Worm (Caenorhabditis elegans) whole organism, L1 larva: Measurements from ENCODE around the gene C35A5.6.

Source experiments
- F16B12.6 ChIP-seq: fragments of 150-350 bp; optimal IDR thresholded peaks from 2 replicates; lab custom pipeline; 2014; ENCODE audit warnings: missing biosample characterization, missing genetic modification characterization
- Y116A8C.19 ChIP-seq: sonication (generic microtip); optimal IDR thresholded peaks from 2 replicates; lab custom pipeline; 2016; ENCODE audit warnings: missing compliant biosample characterization, missing genetic modification characterization, borderline replicate concordance
- aha-1 ChIP-seq: fragments of 150-350 bp; optimal IDR thresholded peaks from 2 replicates; lab custom pipeline; 2014; ENCODE audit warnings: missing biosample characterization, missing genetic modification characterization
- alr-1 ChIP-seq: fragments of 200-800 bp; sonication (Bioruptor generic); optimal IDR thresholded peaks from 2 replicates; lab custom pipeline; 2018; ENCODE audit warnings: borderline replicate concordance, mild to moderate bottlenecking, missing genetic modification characterization, missing compliant biosample characterization
- ceh-90 ChIP-seq: sonication (generic microtip); optimal IDR thresholded peaks from 2 replicates; lab custom pipeline; 2016; ENCODE audit warnings: missing genetic modification characterization, missing compliant biosample characterization
- efl-1 ChIP-seq, 4 experiments: fragments of 150-350 bp; optimal IDR thresholded peaks in 3 of 4; peaks in 1 of 4; 1 replicate in 1 of 4; 2 replicates in 3 of 4; lab custom pipeline; 2014; ENCODE audit warnings: missing biosample characterization in 2 of 4, missing genetic modification characterization in 2 of 4, missing genetic modification reagents in 2 of 4
- efl-3 ChIP-seq: fragments of 200-800 bp; sonication (Bioruptor generic); optimal IDR thresholded peaks from 2 replicates; lab custom pipeline; 2018; ENCODE audit warnings: mild to moderate bottlenecking, missing genetic modification characterization, missing compliant biosample characterization
- egl-13 ChIP-seq: sonication (generic microtip); optimal IDR thresholded peaks from 2 replicates; lab custom pipeline; 2016; ENCODE audit warnings: missing genotype, missing genetic modification reagents, missing genetic modification characterization, missing compliant biosample characterization
- fkh-10 ChIP-seq: sonication (generic microtip); optimal IDR thresholded peaks from 2 replicates; lab custom pipeline; 2017; ENCODE audit warnings: missing biosample characterization, missing genetic modification reagents, missing genetic modification characterization
- fkh-8 ChIP-seq: sonication (generic microtip); optimal IDR thresholded peaks from 2 replicates; lab custom pipeline; 2016; ENCODE audit warnings: mild to moderate bottlenecking, missing genetic modification characterization, missing compliant biosample characterization
- grh-1 ChIP-seq: fragments of 200-800 bp; sonication (Bioruptor generic); IDR thresholded peaks from 2 replicates; pipeline ENCODE4 v1.3.6; 2022; ENCODE audit warnings: missing genetic modification reagents, missing genetic modification characterization, missing compliant biosample characterization
- hlh-17 ChIP-seq: fragments of 200-800 bp; sonication (Bioruptor generic); optimal IDR thresholded peaks from 2 replicates; lab custom pipeline; 2018; ENCODE audit warnings: missing genetic modification characterization, mild to moderate bottlenecking, missing compliant biosample characterization, moderate library complexity, borderline replicate concordance
- hlh-4 ChIP-seq: sonication (generic microtip); optimal IDR thresholded peaks from 2 replicates; lab custom pipeline; 2016; ENCODE audit warnings: mild to moderate bottlenecking, missing genetic modification characterization, missing compliant biosample characterization
- isw-1 ChIP-seq: fragments of 200-800 bp; sonication (Bioruptor generic); IDR thresholded peaks from 2 replicates; pipeline ENCODE4 v1.3.6; 2022; ENCODE audit warnings: missing genetic modification characterization, missing compliant biosample characterization
- lin-13 ChIP-seq: fragments of 150-350 bp; optimal IDR thresholded peaks from 2 replicates; lab custom pipeline; 2014; ENCODE audit warnings: missing biosample characterization, missing genetic modification reagents, missing genetic modification characterization
- lin-35 ChIP-seq, 2 experiments: fragments of 150-350 bp; optimal IDR thresholded peaks; 2 replicates each; lab custom pipeline; 2014; ENCODE audit warnings: missing biosample characterization in 2 of 2, missing genetic modification characterization in 2 of 2, missing genetic modification reagents in 2 of 2
- lin-39 ChIP-seq: fragments of 150-350 bp; optimal IDR thresholded peaks from 2 replicates; lab custom pipeline; 2014; ENCODE audit warnings: missing biosample characterization, missing genetic modification reagents, missing genetic modification characterization
- lir-3 ChIP-seq: sonication (generic microtip); optimal IDR thresholded peaks from 2 replicates; lab custom pipeline; 2016; ENCODE audit warnings: mild to moderate bottlenecking, missing genetic modification characterization, moderate library complexity, missing compliant biosample characterization; ENCODE audit not compliant: poor library complexity
- lsy-2 ChIP-seq, 2 experiments: fragments of 150-350 bp; optimal IDR thresholded peaks; 2 replicates each; lab custom pipeline; 2014; ENCODE audit warnings: missing biosample characterization in 2 of 2, missing genetic modification characterization in 2 of 2
- mef-2 ChIP-seq: fragments of 150-350 bp; optimal IDR thresholded peaks from 2 replicates; lab custom pipeline; 2014; ENCODE audit warnings: missing biosample characterization, missing genetic modification characterization
- nhr-11 ChIP-seq: fragments of 150-350 bp; optimal IDR thresholded peaks from 2 replicates; lab custom pipeline; 2014; ENCODE audit warnings: missing biosample characterization, missing genetic modification characterization
- nhr-12 ChIP-seq: sonication (generic microtip); optimal IDR thresholded peaks from 2 replicates; lab custom pipeline; 2017; ENCODE audit warnings: missing biosample characterization, missing genetic modification characterization
- nhr-28 ChIP-seq: fragments of 150-350 bp; optimal IDR thresholded peaks from 2 replicates; lab custom pipeline; 2014; ENCODE audit warnings: missing biosample characterization, missing genetic modification characterization
- nhr-76 ChIP-seq: sonication (generic microtip); optimal IDR thresholded peaks from 2 replicates; lab custom pipeline; 2017; ENCODE audit warnings: missing biosample characterization, missing genetic modification characterization
- nhr-85 ChIP-seq: sonication (generic microtip); peaks from one replicate; lab custom pipeline; 2016; ENCODE audit warnings: missing genetic modification characterization, inconsistent platforms, missing compliant biosample characterization
- nhr-90 ChIP-seq: sonication (generic microtip); optimal IDR thresholded peaks from 2 replicates; lab custom pipeline; 2016; ENCODE audit warnings: mild to moderate bottlenecking, missing genetic modification characterization, missing compliant biosample characterization; ENCODE audit not compliant: poor library complexity
- rnt-1 ChIP-seq: sonication (generic microtip); optimal IDR thresholded peaks from 2 replicates; lab custom pipeline; 2016; ENCODE audit warnings: mild to moderate bottlenecking, missing genetic modification characterization, moderate library complexity, missing compliant biosample characterization
- sox-4 ChIP-seq: sonication (generic microtip); optimal IDR thresholded peaks from 2 replicates; lab custom pipeline; 2016; ENCODE audit warnings: missing genetic modification characterization, missing compliant biosample characterization
- sptf-1 ChIP-seq: fragments of 150-350 bp; optimal IDR thresholded peaks from 2 replicates; lab custom pipeline; 2014; ENCODE audit warnings: missing biosample characterization, missing genetic modification characterization
- tbx-2 ChIP-seq: sonication (generic microtip); optimal IDR thresholded peaks from 2 replicates; lab custom pipeline; 2016; ENCODE audit warnings: missing genetic modification characterization, missing compliant biosample characterization
- unc-98 ChIP-seq: fragments of 200-800 bp; sonication (Bioruptor generic); IDR thresholded peaks from 2 replicates; pipeline ENCODE4 v1.3.6; 2022; ENCODE audit warnings: missing genetic modification characterization, missing compliant biosample characterization
- zag-1 ChIP-seq: fragments of 150-350 bp; optimal IDR thresholded peaks from 2 replicates; lab custom pipeline; 2014; ENCODE audit warnings: missing biosample characterization, missing genetic modification characterization
- ztf-4 ChIP-seq: fragments of 150-350 bp; optimal IDR thresholded peaks from 2 replicates; lab custom pipeline; 2014; ENCODE audit warnings: missing biosample characterization, missing genetic modification characterization

C35A5.6 gene

ce11 chrV:10468709-10469108 is 40.2 kb upstream of the C35A5.6 start:
- no peak for TF ChIP-seq sox-4 (tag; lab: Kevin White, UChicago)
- no peak for TF ChIP-seq rnt-1 (tag; lab: Kevin White, UChicago)
- no peak for TF ChIP-seq nhr-85 (tag; lab: Kevin White, UChicago)
- TF ChIP-seq mef-2 (tag; lab: Kevin White, UChicago): no peak
- TF ChIP-seq zag-1 (tag; lab: Kevin White, UChicago): no peak
- no peak for TF ChIP-seq nhr-11
- TF ChIP-seq, all 84 proteins: peak for 0

ce11 chrV:10469845-10470244 is 39.1 kb upstream of the C35A5.6 start:
- TF ChIP-seq efl-1 (optimal IDR thresholded peaks at IDR 0.05; lab: Kevin White, UChicago) (no peak), efl-1 (GFP tag; optimal IDR thresholded peaks at IDR 0.05 in 1 of 2; lab: Kevin White, UChicago) (peak in 1 of 2 experiments; percentile 71), mef-2 (tag; lab: Kevin White, UChicago) (no peak), nhr-12 (no peak), fkh-8 (tag; lab: Kevin White, UChicago) (peak; percentile 12)
- TF ChIP-seq, all 84 proteins: peak for 2

ce11 chrV:10471007-10471406 is 37.9 kb upstream of the C35A5.6 start:
- TF ChIP-seq nhr-90 (tag; lab: Kevin White, UChicago) (no peak), mef-2 (tag; lab: Kevin White, UChicago) (no peak), hlh-17 (GFP tag; lab: Kevin White, UChicago) (no peak), lsy-2 (tag; optimal IDR thresholded peaks at IDR 0.05; lab: Kevin White, UChicago) (no peak), alr-1 (tag; lab: Kevin White, UChicago) (no peak), lin-39 (tag; lab: Kevin White, UChicago) (no peak), F16B12.6 (tag; lab: Kevin White, UChicago) (no peak), efl-1 (optimal IDR thresholded peaks at IDR 0.05; lab: Kevin White, UChicago) (no peak), efl-1 (GFP tag; optimal IDR thresholded peaks at IDR 0.05 in 1 of 2; lab: Kevin White, UChicago) (no peak)
- TF ChIP-seq, all 84 proteins: peak for 0

- TF ChIP-seq rnt-1 (tag; lab: Kevin White, UChicago) (peak; percentile 9), lin-13 (GFP tag; lab: Kevin White, UChicago) (no peak), efl-1 (optimal IDR thresholded peaks at IDR 0.05; lab: Kevin White, UChicago) (no peak), efl-1 (GFP tag; optimal IDR thresholded peaks at IDR 0.05 in 1 of 2; lab: Kevin White, UChicago) (peak in 1 of 2 experiments; percentile 85), unc-98 (GFP tag; lab: Robert Waterston, UW) (no peak)
These were observed 35.8 kb upstream of the C35A5.6 start for ce11 chrV:10472901-10473774.

- TF ChIP-seq lin-39 (tag; lab: Kevin White, UChicago) (no peak), grh-1 (GFP tag; lab: Robert Waterston, UW) (no peak), lin-13 (GFP tag; lab: Kevin White, UChicago) (no peak), hlh-4 (tag; lab: Kevin White, UChicago) (no peak), nhr-76 (no peak), nhr-28 (no peak), unc-98 (GFP tag; lab: Robert Waterston, UW) (no peak), lin-35 (GFP tag; optimal IDR thresholded peaks at IDR 0.05; lab: Kevin White, UChicago) (no peak), egl-13 (no peak), lir-3 (tag; lab: Kevin White, UChicago) (no peak), sptf-1 (tag; lab: Kevin White, UChicago) (no peak), ztf-4 (tag; lab: Kevin White, UChicago) (no peak)
These were observed 34.9 kb upstream of the C35A5.6 start for ce11 chrV:10474040-10474439.

ce11 chrV:10475421-10475820 is 33.5 kb upstream of the C35A5.6 start:
- TF ChIP-seq nhr-85 (tag; lab: Kevin White, UChicago): no peak
- TF ChIP-seq aha-1 (tag; lab: Kevin White, UChicago): no peak
- TF ChIP-seq efl-3 (GFP tag; lab: Kevin White, UChicago): no peak
- no peak for TF ChIP-seq fkh-10 (GFP tag; lab: Kevin White, UChicago)
- TF ChIP-seq ceh-90: no peak
- TF ChIP-seq lir-3 (tag; lab: Kevin White, UChicago): no peak
- TF ChIP-seq isw-1 (GFP tag; lab: Robert Waterston, UW): no peak
- no peak for TF ChIP-seq tbx-2
- no peak for TF ChIP-seq Y116A8C.19 (tag; lab: Kevin White, UChicago)
- TF ChIP-seq, all 84 proteins: peak for 0
